Worm (Caenorhabditis elegans) whole organism, midembryonic: ENCODE measurements around the gene cnc-2.

Source experiments
- T22C8.4 ChIP-seq: fragments of 200-800 bp; sonication (Bioruptor generic); IDR thresholded peaks from 2 replicates; pipeline ENCODE4 v1.3.6; 2022; ENCODE audit warnings: missing genetic modification characterization, missing compliant biosample characterization
- cog-1 ChIP-seq: sonication (generic microtip); optimal IDR thresholded peaks from 2 replicates; lab custom pipeline; 2016; ENCODE audit warnings: missing genetic modification characterization, missing compliant biosample characterization
- flt-1 ChIP-seq: fragments of 200-800 bp; sonication (Bioruptor generic); IDR thresholded peaks from 2 replicates; pipeline ENCODE4 v1.3.6; 2022; ENCODE audit warnings: missing genetic modification characterization, missing compliant biosample characterization
- klf-2 ChIP-seq: fragments of 200-800 bp; sonication (Bioruptor generic); conservative IDR thresholded peaks from 2 replicates; pipeline ENCODE4 v1.3.6; 2022; ENCODE audit warnings: missing genetic modification reagents, missing genetic modification characterization, missing compliant biosample characterization
- med-1 ChIP-seq: sonication (generic microtip); optimal IDR thresholded peaks from 2 replicates; lab custom pipeline; 2017; ENCODE audit warnings: missing genetic modification characterization, mild to moderate bottlenecking, missing compliant biosample characterization, antibody characterized with exemption, missing genetic modification reagents; ENCODE audit not compliant: insufficient read depth
- ref-1 ChIP-seq: fragments of 200-800 bp; sonication (Bioruptor generic); conservative IDR thresholded peaks from 2 replicates; pipeline ENCODE4 v1.3.6; 2022; ENCODE audit warnings: missing genetic modification reagents, missing genetic modification characterization, missing compliant biosample characterization
- tab-1 ChIP-seq: fragments of 200-800 bp; sonication (Bioruptor generic); IDR thresholded peaks from 2 replicates; pipeline ENCODE4 v1.3.6; 2022; ENCODE audit warnings: missing genetic modification characterization, missing compliant biosample characterization
- ztf-23 ChIP-seq: fragments of 200-800 bp; sonication (Bioruptor generic); IDR thresholded peaks from 2 replicates; pipeline ENCODE4 v1.3.6; 2022; ENCODE audit warnings: missing genetic modification reagents, missing genetic modification characterization, missing compliant biosample characterization
- ztf-29 ChIP-seq: fragments of 200-800 bp; sonication (Bioruptor generic); IDR thresholded peaks from 2 replicates; pipeline ENCODE4 v1.3.6; 2022; ENCODE audit warnings: missing genetic modification reagents, missing genetic modification characterization, missing compliant biosample characterization

ce11 chrV:1486031-1486430 lies 36.0 kb upstream of the cnc-2 start:
- TF ChIP-seq ref-1 (GFP tag; lab: Robert Waterston, UW) (no peak), klf-2 (no peak), cog-1 (tag; lab: Kevin White, UChicago) (no peak), med-1 (GFP tag; lab: Kevin White, UChicago) (no peak), ztf-23 (no peak), ztf-29 (GFP tag; lab: Robert Waterston, UW) (no peak), T22C8.4 (GFP tag; lab: Robert Waterston, UW) (no peak), tab-1 (no peak), flt-1 (GFP tag; lab: Robert Waterston, UW) (no peak)
